Fruit fly (Drosophila melanogaster) whole organism, embryonic: ENCODE measurements around the gene CG3529.

ENCODE experiments used
- B-H1 ChIP-seq: fragments of 200-800 bp; sonication (Bioruptor generic); IDR thresholded peaks from 3 replicates; pipeline ENCODE4 v1.3.6; 2022; ENCODE audit warnings: missing biosample characterization, missing genetic modification characterization
- Bteb2 ChIP-seq: fragments of 200-800 bp; sonication (Bioruptor generic); optimal IDR thresholded peaks from 2 replicates; lab custom pipeline; 2016; ENCODE audit warnings: missing biosample characterization, missing genetic modification characterization
- CG10209 ChIP-seq: fragments of 200-800 bp; sonication (Bioruptor generic); optimal IDR thresholded peaks from 3 replicates; lab custom pipeline; 2017; ENCODE audit warnings: missing biosample characterization, mild to moderate bottlenecking, missing genetic modification characterization, missing genetic modification reagents
- CG10462 ChIP-seq: fragments of 200-800 bp; sonication (Bioruptor generic); optimal IDR thresholded peaks from 2 replicates; lab custom pipeline; 2016; ENCODE audit warnings: missing biosample characterization, missing genetic modification characterization
- CG10543 ChIP-seq: fragments of 200-800 bp; sonication (Bioruptor generic); optimal IDR thresholded peaks from 3 replicates; lab custom pipeline; 2017; ENCODE audit warnings: missing biosample characterization, mild to moderate bottlenecking, missing genetic modification characterization, moderate library complexity
- CG10959 ChIP-seq: fragments of 200-800 bp; sonication (Bioruptor generic); IDR thresholded peaks from 2 replicates; pipeline ENCODE4 v1.3.6; 2022; ENCODE audit warnings: missing biosample characterization, missing genetic modification characterization
- CG12104 ChIP-seq: fragments of 200-800 bp; sonication (Bioruptor generic); optimal IDR thresholded peaks from 3 replicates; lab custom pipeline; 2016; ENCODE audit warnings: missing biosample characterization, missing genetic modification characterization
- CG13624 ChIP-seq: fragments of 200-800 bp; sonication (Bioruptor generic); optimal IDR thresholded peaks from 2 replicates; lab custom pipeline; 2016; ENCODE audit warnings: missing biosample characterization, missing genetic modification characterization
- CG15073 ChIP-seq: fragments of 200-800 bp; sonication (Bioruptor generic); optimal IDR thresholded peaks from 2 replicates; lab custom pipeline; 2016; ENCODE audit warnings: missing biosample characterization, missing genetic modification characterization
- CG17328 ChIP-seq: fragments of 200-800 bp; sonication (Bioruptor generic); IDR thresholded peaks from 2 replicates; pipeline ENCODE4 v1.3.6; 2022; ENCODE audit warnings: missing biosample characterization, missing genetic modification characterization
- CG17385 ChIP-seq: fragments of 200-800 bp; sonication (Bioruptor generic); optimal IDR thresholded peaks from 3 replicates; lab custom pipeline; 2018; ENCODE audit warnings: missing biosample characterization, mild to moderate bottlenecking, missing genetic modification characterization
- CG32767 ChIP-seq: fragments of 200-800 bp; sonication (Bioruptor generic); IDR thresholded peaks from 2 replicates; pipeline ENCODE4 v1.3.6; 2022; ENCODE audit warnings: missing biosample characterization, missing genetic modification characterization
- CG33213 ChIP-seq: fragments of 200-800 bp; sonication (Bioruptor generic); optimal IDR thresholded peaks from 3 replicates; lab custom pipeline; 2016; ENCODE audit warnings: missing biosample characterization, missing genetic modification characterization
- CG34376 ChIP-seq: fragments of 200-800 bp; sonication (Bioruptor generic); optimal IDR thresholded peaks from 2 replicates; lab custom pipeline; 2018; ENCODE audit warnings: missing biosample characterization, mild to moderate bottlenecking, missing genetic modification characterization
- CG4328 ChIP-seq: fragments of 200-800 bp; sonication (Bioruptor generic); optimal IDR thresholded peaks from 3 replicates; lab custom pipeline; 2017; ENCODE audit warnings: missing biosample characterization, missing genetic modification reagents, missing genetic modification characterization
- CG6791 ChIP-seq: fragments of 200-800 bp; sonication (Bioruptor generic); IDR thresholded peaks from 3 replicates; pipeline ENCODE4 v1.3.6; 2022; ENCODE audit warnings: missing biosample characterization, missing genetic modification characterization; ENCODE audit not compliant: partially characterized antibody
- CG6854 ChIP-seq: fragments of 200-800 bp; sonication (Bioruptor generic); optimal IDR thresholded peaks from 3 replicates; lab custom pipeline; 2017; ENCODE audit warnings: missing biosample characterization, mild to moderate bottlenecking, missing genetic modification characterization
- CG7839 ChIP-seq: fragments of 200-800 bp; sonication (Bioruptor generic); optimal IDR thresholded peaks from 3 replicates; lab custom pipeline; 2018; ENCODE audit warnings: missing biosample characterization, mild to moderate bottlenecking, missing genetic modification characterization, moderate library complexity
- CG9609 ChIP-seq: fragments of 200-800 bp; sonication (Bioruptor generic); optimal IDR thresholded peaks from 3 replicates; lab custom pipeline; 2016; ENCODE audit warnings: missing biosample characterization, missing genetic modification characterization
- CG9876 ChIP-seq: fragments of 200-800 bp; sonication (Bioruptor generic); optimal IDR thresholded peaks from 2 replicates; lab custom pipeline; 2016; ENCODE audit warnings: missing biosample characterization, missing genetic modification characterization
- CoRest ChIP-seq: fragments of 200-800 bp; sonication (Bioruptor generic); optimal IDR thresholded peaks from 3 replicates; lab custom pipeline; 2018; ENCODE audit warnings: missing biosample characterization, mild to moderate bottlenecking, missing genetic modification characterization, moderate library complexity
- Dek ChIP-seq: fragments of 200-800 bp; sonication (Bioruptor generic); optimal IDR thresholded peaks from 3 replicates; lab custom pipeline; 2019; ENCODE audit warnings: missing biosample characterization, mild to moderate bottlenecking, missing genetic modification characterization, moderate library complexity
- Dfd ChIP-seq, 2 experiments: fragments of >200 bp; optimal IDR thresholded peaks; 2 replicates each; lab custom pipeline; 2017; ENCODE audit warnings: missing biosample characterization in 2 of 2, missing genetic modification characterization in 2 of 2
- HLH54F ChIP-seq: fragments of 200-800 bp; sonication (Bioruptor generic); optimal IDR thresholded peaks from 3 replicates; lab custom pipeline; 2016; ENCODE audit warnings: missing biosample characterization, missing genetic modification characterization
- Mad ChIP-seq: fragments of 200-800 bp; sonication (Bioruptor generic); optimal IDR thresholded peaks from 2 replicates; lab custom pipeline; 2016; ENCODE audit warnings: missing biosample characterization, missing genetic modification characterization
- NFAT ChIP-seq: fragments of 200-800 bp; sonication (Bioruptor generic); IDR thresholded peaks from 2 replicates; pipeline ENCODE4 v1.3.6; 2022; ENCODE audit warnings: missing biosample characterization, missing genetic modification characterization
- Nf-YB ChIP-seq: fragments of 200-800 bp; sonication (Bioruptor generic); optimal IDR thresholded peaks from 3 replicates; lab custom pipeline; 2019; ENCODE audit warnings: missing biosample characterization, mild to moderate bottlenecking, missing genetic modification characterization, moderate library complexity
- Pdp1 ChIP-seq, 2 experiments: fragments of 200-800 bp; sonication (Bioruptor generic); optimal IDR thresholded peaks; 3 replicates each; lab custom pipeline; 2016; ENCODE audit warnings: missing biosample characterization in 2 of 2, missing genetic modification characterization in 2 of 2, mild to moderate bottlenecking in 1 of 2, moderate library complexity in 1 of 2
- Side ChIP-seq: fragments of 200-800 bp; sonication (Bioruptor generic); optimal IDR thresholded peaks from 2 replicates; lab custom pipeline; 2016; ENCODE audit warnings: missing biosample characterization, missing genetic modification characterization
- Sry-β ChIP-seq: fragments of 200-800 bp; sonication (Bioruptor generic); optimal IDR thresholded peaks from 2 replicates; lab custom pipeline; 2018; ENCODE audit warnings: missing biosample characterization, mild to moderate bottlenecking, missing genetic modification characterization, moderate library complexity
- Trl ChIP-seq, 3 experiments: fragments of >200 bp in 2 of 3; fragments of 200-800 bp in 1 of 3; sonication (Bioruptor generic) in 1 of 3; optimal IDR thresholded peaks; 2 replicates in 1 of 3; 3 replicates in 2 of 3; lab custom pipeline; 2016 to 2017; ENCODE audit warnings: missing biosample characterization in 1 of 3, missing genetic modification characterization in 1 of 3
- Xbp1 ChIP-seq: fragments of 200-800 bp; sonication (Bioruptor generic); optimal IDR thresholded peaks from 3 replicates; lab custom pipeline; 2016; ENCODE audit warnings: missing biosample characterization, mild to moderate bottlenecking, missing genetic modification characterization
- ac ChIP-seq: fragments of 200-800 bp; sonication (Bioruptor generic); optimal IDR thresholded peaks from 3 replicates; lab custom pipeline; 2017; ENCODE audit warnings: missing biosample characterization, mild to moderate bottlenecking, missing genetic modification characterization
- ara ChIP-seq: fragments of 200-800 bp; sonication (Bioruptor generic); IDR thresholded peaks from 2 replicates; pipeline ENCODE4 v1.3.6; 2022; ENCODE audit warnings: missing biosample characterization, missing genetic modification characterization
- bowl ChIP-seq: fragments of 200-800 bp; sonication (Bioruptor generic); IDR thresholded peaks from 2 replicates; pipeline ENCODE4 v1.3.6; 2022; ENCODE audit warnings: missing biosample characterization, missing genetic modification characterization
- cato ChIP-seq: fragments of 200-800 bp; sonication (Bioruptor generic); optimal IDR thresholded peaks from 2 replicates; lab custom pipeline; 2016; ENCODE audit warnings: missing biosample characterization, missing genetic modification characterization, borderline replicate concordance
- danr ChIP-seq: fragments of 200-800 bp; sonication (Bioruptor generic); IDR thresholded peaks from 2 replicates; pipeline ENCODE4 v1.3.6; 2022; ENCODE audit warnings: missing biosample characterization, missing genetic modification characterization
- dmrt11E ChIP-seq: fragments of 200-800 bp; sonication (Bioruptor generic); optimal IDR thresholded peaks from 3 replicates; lab custom pipeline; 2018; ENCODE audit warnings: missing biosample characterization, mild to moderate bottlenecking, missing genetic modification characterization, moderate library complexity
- exex ChIP-seq: fragments of 200-800 bp; sonication (Bioruptor generic); optimal IDR thresholded peaks from 4 replicates; lab custom pipeline; 2018; ENCODE audit warnings: missing biosample characterization, mild to moderate bottlenecking, missing genetic modification characterization, moderate library complexity
- ftz-f1 ChIP-seq: fragments of 200-800 bp; sonication (Bioruptor generic); optimal IDR thresholded peaks from 2 replicates; lab custom pipeline; 2016; ENCODE audit warnings: missing biosample characterization, missing genetic modification characterization
- ind ChIP-seq: fragments of 200-800 bp; sonication (Bioruptor generic); optimal IDR thresholded peaks from 3 replicates; lab custom pipeline; 2016; ENCODE audit warnings: missing biosample characterization, missing genetic modification characterization
- jing ChIP-seq: fragments of 200-800 bp; sonication (Bioruptor generic); optimal IDR thresholded peaks from 2 replicates; lab custom pipeline; 2018; ENCODE audit warnings: missing biosample characterization, mild to moderate bottlenecking, missing genetic modification characterization
- knrl ChIP-seq: fragments of 200-800 bp; sonication (Bioruptor generic); IDR thresholded peaks from 3 replicates; pipeline ENCODE4 v1.3.6; 2022; ENCODE audit warnings: missing biosample characterization, missing genetic modification characterization; ENCODE audit not compliant: partially characterized antibody
- nerfin-2 ChIP-seq: fragments of 200-800 bp; sonication (Bioruptor generic); IDR thresholded peaks from 2 replicates; pipeline ENCODE4 v1.3.6; 2022; ENCODE audit warnings: missing biosample characterization, missing genetic modification characterization; ENCODE audit not compliant: partially characterized antibody
- nmo ChIP-seq: fragments of 200-800 bp; sonication (Bioruptor generic); optimal IDR thresholded peaks from 2 replicates; lab custom pipeline; 2018; ENCODE audit warnings: missing biosample characterization, mild to moderate bottlenecking, missing genetic modification characterization, moderate library complexity
- rib ChIP-seq: fragments of 200-800 bp; sonication (Bioruptor generic); IDR thresholded peaks from 2 replicates; pipeline ENCODE4 v1.3.6; 2022; ENCODE audit warnings: missing biosample characterization, missing genetic modification characterization
- ssp ChIP-seq: fragments of 200-800 bp; sonication (Bioruptor generic); IDR thresholded peaks from 2 replicates; pipeline ENCODE4 v1.3.6; 2022; ENCODE audit warnings: missing biosample characterization, missing genetic modification characterization
- tap ChIP-seq: fragments of 200-800 bp; optimal IDR thresholded peaks from 3 replicates; lab custom pipeline; 2019; ENCODE audit warnings: missing biosample characterization, mild to moderate bottlenecking, missing genetic modification characterization, moderate library complexity
- zfh1 ChIP-seq: fragments of 200-800 bp; sonication (Bioruptor generic); IDR thresholded peaks from 3 replicates; pipeline ENCODE4 v1.3.6; 2022; ENCODE audit warnings: missing biosample characterization, missing genetic modification characterization

CG3529 gene

DNA sequence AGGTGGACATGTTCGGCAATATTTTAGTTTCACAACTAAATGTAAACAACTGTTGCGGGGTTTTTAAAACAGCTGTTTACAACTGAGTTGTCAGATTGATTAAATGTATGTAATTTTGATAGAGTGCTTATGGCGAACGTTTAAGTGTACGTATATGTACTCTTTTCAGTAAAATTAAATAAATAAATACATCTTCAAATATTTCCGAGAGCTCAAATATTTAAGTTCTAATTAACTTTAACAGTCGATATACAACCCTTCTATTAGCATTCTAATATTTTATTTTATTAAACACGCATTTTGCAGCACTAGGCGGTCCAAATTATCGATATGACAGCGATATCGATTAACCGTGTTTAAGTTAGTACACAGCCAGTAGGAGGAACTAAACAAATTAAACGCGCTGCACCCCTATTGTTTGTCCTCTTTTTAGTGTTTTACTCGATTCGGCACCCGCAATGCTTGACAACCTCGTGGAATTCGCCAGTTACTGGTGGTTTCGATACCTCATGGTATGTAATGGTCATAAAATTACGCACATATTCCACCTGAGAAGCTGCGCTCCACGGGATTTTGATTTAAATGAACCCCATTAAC, 5.0 kb downstream of the CG3529 start, which contains the start of the genes CG3448 and ghi (continued):
- TF ChIP-seq knrl: peak; percentile 55; the same call in 2 of the 3 replicates
- peak; percentile 53 for TF ChIP-seq CG10543 (GFP tag; lab: Kevin White, UChicago)
- TF ChIP-seq CG13624 (GFP tag; lab: Kevin White, UChicago): peak; percentile 37
- no peak for TF ChIP-seq rib (GFP tag; lab: Robert Waterston, UW)
- TF ChIP-seq Trl (optimal IDR thresholded peaks at IDR 0.05; lab: Kevin White, UChicago): no peak
- peak; percentile 69 for TF ChIP-seq Trl (GFP tag; optimal IDR thresholded peaks at IDR 0.05; lab: Kevin White, UChicago)
- TF ChIP-seq nmo (GFP tag; lab: Kevin White, UChicago): peak; percentile 55
- TF ChIP-seq CG33213 (GFP tag; lab: Kevin White, UChicago): peak; percentile 6
- peak; percentile 69 for TF ChIP-seq CG7839
- no peak for TF ChIP-seq bowl
- TF ChIP-seq CG9876 (GFP tag; lab: Kevin White, UChicago): no peak
- no peak for TF ChIP-seq CG10959 (GFP tag; lab: Robert Waterston, UW)
- TF ChIP-seq CG17328: 0 out of 2 replicates have a peak, but pooled peaks have one; percentile 13
- TF ChIP-seq ftz-f1 (GFP tag; lab: Kevin White, UChicago): no peak
- TF ChIP-seq jing (GFP tag; lab: Kevin White, UChicago): no peak
- TF ChIP-seq CoRest: peak; percentile 54
- peak; percentile 56 for TF ChIP-seq exex (tag; lab: Kevin White, UChicago)
- TF ChIP-seq tap (tag; lab: Kevin White, UChicago): peak; percentile 45
- TF ChIP-seq Dek (tag; lab: Kevin White, UChicago): peak; percentile 18
- TF ChIP-seq CG15073 (GFP tag; lab: Kevin White, UChicago): no peak
- TF ChIP-seq ac: no peak
- TF ChIP-seq nerfin-2: peak; percentile 79
- peak; percentile 42 for TF ChIP-seq Xbp1 (GFP tag; lab: Kevin White, UChicago)
- TF ChIP-seq CG17385 (GFP tag; lab: Kevin White, UChicago): no peak
- no peak for TF ChIP-seq CG6854
- peak; percentile 59; the same call in 1 of the 2 replicates for TF ChIP-seq NFAT (GFP tag; lab: Robert Waterston, UW)
- peak; percentile 59 for TF ChIP-seq ara (GFP tag; lab: Robert Waterston, UW)
- peak; percentile 51 to 67 for TF ChIP-seq Pdp1 (GFP tag; optimal IDR thresholded peaks at IDR 0.05; lab: Kevin White, UChicago)
- TF ChIP-seq ind (GFP tag; lab: Kevin White, UChicago): peak; percentile 73
- TF ChIP-seq Side (GFP tag; lab: Kevin White, UChicago): peak; percentile 26
- TF ChIP-seq B-H1: peak; percentile 13; the same call in 1 of the 3 replicates
- TF ChIP-seq CG9609: no peak
- 0 out of 2 replicates have a peak, but pooled peaks have one; percentile 6 for TF ChIP-seq danr (GFP tag; lab: Robert Waterston, UW)
- peak; percentile 67 for TF ChIP-seq zfh1 (GFP tag; lab: Robert Waterston, UW)
- TF ChIP-seq HLH54F (GFP tag; lab: Kevin White, UChicago): no peak
- TF ChIP-seq Dfd (GFP tag; optimal IDR thresholded peaks at IDR 0.05; lab: Kevin White, UChicago): no peak
- TF ChIP-seq CG34376 (GFP tag; lab: Kevin White, UChicago): peak; percentile 61
- TF ChIP-seq Sry-β: no peak
- peak; percentile 75; the same call in 2 of the 3 replicates for TF ChIP-seq CG6791 (GFP tag; lab: Robert Waterston, UW)
- TF ChIP-seq Bteb2 (GFP tag; lab: Kevin White, UChicago): no peak
- no peak for TF ChIP-seq cato
- peak; percentile 62 for TF ChIP-seq CG4328 (GFP tag; lab: Kevin White, UChicago)
- peak; percentile 11 for TF ChIP-seq dmrt11E (tag; lab: Kevin White, UChicago)
- no peak for TF ChIP-seq CG10462
- peak; percentile 37 for TF ChIP-seq Mad (GFP tag; lab: Kevin White, UChicago)
- peak; percentile 44 for TF ChIP-seq ssp
- peak; percentile 45 for TF ChIP-seq CG12104 (GFP tag; lab: Kevin White, UChicago)
- no peak for TF ChIP-seq Nf-YB (GFP tag; lab: Kevin White, UChicago)
- TF ChIP-seq CG10209 (GFP tag; lab: Kevin White, UChicago): no peak
- no peak for TF ChIP-seq CG32767 (GFP tag; lab: Robert Waterston, UW)
